Worm (Caenorhabditis elegans): ENCODE data around the gene C04B4.4.

ce11 chrX:12299834-12300233 is 9.2 kb downstream of the C04B4.4 start, which contains the start of gene W06D11.5:
- TF ChIP-seq hlh-8 (tag; optimal IDR thresholded peaks at IDR 0.05), result no peak
- no peak for TF ChIP-seq nhr-232 (tag; optimal IDR thresholded peaks at IDR 0.05)
- TF ChIP-seq ceh-18 (tag; optimal IDR thresholded peaks at IDR 0.05), result no peak
- no peak for TF ChIP-seq ama-1 (optimal IDR thresholded peaks at IDR 0.05)
- no peak for TF ChIP-seq dve-1 (tag; optimal IDR thresholded peaks at IDR 0.05)
- no peak for TF ChIP-seq fkh-6 (tag; optimal IDR thresholded peaks at IDR 0.05)
- TF ChIP-seq pqm-1 (tag; optimal IDR thresholded peaks at IDR 0.05), result no peak
- no peak for TF ChIP-seq ztf-16 (tag; optimal IDR thresholded peaks at IDR 0.05)
- no peak for TF ChIP-seq rnt-1 (tag; optimal IDR thresholded peaks at IDR 0.05)
- TF ChIP-seq pat-9 (tag; optimal IDR thresholded peaks at IDR 0.05), result no peak
- TF ChIP-seq ceh-48 (tag; optimal IDR thresholded peaks at IDR 0.05), result no peak
